Worm (Caenorhabditis elegans) whole organism, young adult: ENCODE results near the gene glb-30.

ENCODE experiments used
- F33H1.4 ChIP-seq: fragments of 200-800 bp; sonication (Bioruptor generic); IDR thresholded peaks from 2 replicates; pipeline ENCODE4 v1.3.6; 2022; ENCODE audit warnings: missing genetic modification reagents, missing genetic modification characterization, missing compliant biosample characterization
- Y95B8A.8 ChIP-seq: fragments of 200-800 bp; sonication (Bioruptor generic); IDR thresholded peaks from 2 replicates; pipeline ENCODE4 v1.3.6; 2022; ENCODE audit warnings: missing genetic modification reagents, missing genetic modification characterization, missing compliant biosample characterization
- aptf-2 ChIP-seq: fragments of 200-800 bp; sonication (Bioruptor generic); conservative IDR thresholded peaks from 2 replicates; pipeline ENCODE4 v1.3.6; 2022; ENCODE audit warnings: missing genetic modification reagents, missing genetic modification characterization, missing compliant biosample characterization
- cebp-1 ChIP-seq, 2 experiments: fragments of 200-800 bp in 1 of 2; sonication (Bioruptor generic) in 1 of 2; sonication (generic microtip) in 1 of 2; IDR thresholded peaks in 1 of 2; optimal IDR thresholded peaks in 1 of 2; 2 replicates each; pipeline versions ENCODE4 v1.3.6 to Lab custom; 2017 to 2022; ENCODE audit warnings: missing compliant biosample characterization in 2 of 2, missing genetic modification characterization in 2 of 2, mild to moderate bottlenecking in 1 of 2, missing genetic modification reagents in 1 of 2, moderate library complexity in 1 of 2
- egl-18 ChIP-seq: fragments of 200-800 bp; sonication (Bioruptor generic); IDR thresholded peaks from 2 replicates; pipeline ENCODE4 v1.3.6; 2022; ENCODE audit warnings: missing genetic modification reagents, missing genetic modification characterization, missing compliant biosample characterization
- let-526 ChIP-seq: fragments of 200-800 bp; sonication (Bioruptor generic); IDR thresholded peaks from 2 replicates; pipeline ENCODE4 v1.3.6; 2022; ENCODE audit warnings: missing genetic modification reagents, missing genetic modification characterization, missing compliant biosample characterization
- pha-4 ChIP-seq: fragments of 150-350 bp; sonication (generic microtip); optimal IDR thresholded peaks from 2 replicates; lab custom pipeline; 2014; ENCODE audit warnings: missing biosample characterization, missing genetic modification reagents, missing genetic modification characterization
- snpc-1.3 ChIP-seq: sonication (generic microtip); optimal IDR thresholded peaks from 2 replicates; lab custom pipeline; 2017; ENCODE audit warnings: missing genetic modification characterization, mild to moderate bottlenecking, missing compliant biosample characterization, antibody characterized with exemption, moderate library complexity, missing genotype, missing genetic modification reagents; ENCODE audit not compliant: insufficient read depth
- unc-62 ChIP-seq: fragments of 150-350 bp; optimal IDR thresholded peaks from 2 replicates; lab custom pipeline; 2014; ENCODE audit warnings: missing biosample characterization, missing genetic modification reagents, missing genetic modification characterization
- zfh-2 ChIP-seq: fragments of 200-800 bp; sonication (Bioruptor generic); conservative IDR thresholded peaks from 2 replicates; pipeline ENCODE4 v1.3.6; 2022; ENCODE audit warnings: missing genetic modification reagents, missing genetic modification characterization, missing compliant biosample characterization

DNA sequence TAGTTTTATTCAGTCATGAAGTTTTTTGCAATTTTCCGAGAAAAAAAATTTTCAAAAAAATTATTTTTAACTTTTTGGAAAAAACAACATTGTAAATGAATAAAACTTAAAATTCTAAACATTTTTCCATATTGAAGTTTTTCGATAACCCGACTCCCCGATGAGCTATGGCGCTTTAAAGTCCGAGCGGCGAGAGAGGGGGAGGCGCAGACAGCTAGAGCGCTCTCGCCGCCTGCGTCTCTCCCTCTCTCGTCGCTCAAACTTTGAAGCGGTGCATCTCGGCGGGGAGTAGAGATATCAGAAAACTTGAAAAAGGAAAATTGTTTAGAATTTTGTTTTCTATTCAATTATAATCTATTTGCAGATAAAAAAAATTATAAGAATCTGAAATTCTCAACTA, 30.1 kb downstream of the glb-30 start:
- TF ChIP-seq unc-62 (GFP tag; lab: Kevin White, UChicago) (no peak), cebp-1 (GFP tag; IDR thresholded peaks at IDR 0.05; lab: Robert Waterston, UW) (no peak), cebp-1 (tag; optimal IDR thresholded peaks at IDR 0.05; lab: Kevin White, UChicago) (no peak), F33H1.4 (GFP tag; lab: Robert Waterston, UW) (no peak), snpc-1.3 (tag; lab: Kevin White, UChicago) (no peak), Y95B8A.8 (no peak), pha-4 (tag; lab: Kevin White, UChicago) (no peak), egl-18 (GFP tag; lab: Robert Waterston, UW) (no peak), aptf-2 (GFP tag; lab: Robert Waterston, UW) (no peak), zfh-2 (GFP tag; lab: Robert Waterston, UW) (peak; percentile 65), let-526 (GFP tag; lab: Robert Waterston, UW) (no peak)
